Fruit fly (Drosophila melanogaster) whole organism, adult: ENCODE data around the gene gfzf.

ENCODE experiments used
- CG11617 ChIP-seq: fragments of 200-800 bp; sonication (Bioruptor generic); optimal IDR thresholded peaks from 2 replicates; lab custom pipeline; 2017; ENCODE audit warnings: mild to moderate bottlenecking, missing biosample characterization, missing genetic modification reagents, missing genetic modification characterization
- CG12768 ChIP-seq: fragments of 200-800 bp; sonication (Bioruptor generic); optimal IDR thresholded peaks from 2 replicates; lab custom pipeline; 2017; ENCODE audit warnings: missing biosample characterization, missing genetic modification characterization, mild to moderate bottlenecking, moderate library complexity, missing genetic modification reagents
- CG1620 ChIP-seq: fragments of 200-800 bp; sonication (Bioruptor generic); optimal IDR thresholded peaks from 2 replicates; lab custom pipeline; 2016; ENCODE audit warnings: missing biosample characterization, missing genetic modification characterization
- CG33017 ChIP-seq: fragments of 200-800 bp; sonication (Bioruptor generic); optimal IDR thresholded peaks from 2 replicates; lab custom pipeline; 2018; ENCODE audit warnings: missing biosample characterization, mild to moderate bottlenecking, missing genetic modification characterization, moderate library complexity
- CG5204 ChIP-seq: fragments of 200-800 bp; sonication (Bioruptor generic); optimal IDR thresholded peaks from 2 replicates; lab custom pipeline; 2016; ENCODE audit warnings: missing biosample characterization, missing genetic modification characterization
- CG7045 ChIP-seq: fragments of 200-800 bp; sonication (Bioruptor generic); optimal IDR thresholded peaks from 2 replicates; lab custom pipeline; 2017; ENCODE audit warnings: missing biosample characterization, mild to moderate bottlenecking, missing genetic modification characterization
- Clk ChIP-seq: fragments of 200-800 bp; sonication (Bioruptor generic); optimal IDR thresholded peaks from 2 replicates; lab custom pipeline; 2017; ENCODE audit warnings: missing biosample characterization, missing genetic modification characterization
- Mnt ChIP-seq: fragments of 200-800 bp; sonication (Bioruptor generic); optimal IDR thresholded peaks from 2 replicates; lab custom pipeline; 2016; ENCODE audit warnings: missing biosample characterization, mild to moderate bottlenecking, missing genetic modification characterization
- bab1 ChIP-seq: fragments of 200-800 bp; sonication (Bioruptor generic); optimal IDR thresholded peaks from 3 replicates; lab custom pipeline; 2019; ENCODE audit warnings: missing biosample characterization, mild to moderate bottlenecking, missing genetic modification characterization, moderate library complexity
- kay ChIP-seq: fragments of 200-800 bp; sonication (Bioruptor generic); peaks from one replicate; lab custom pipeline; 2016; ENCODE audit warnings: missing biosample characterization, missing genetic modification characterization, borderline replicate concordance
- tj ChIP-seq: fragments of 200-800 bp; sonication (Bioruptor generic); optimal IDR thresholded peaks from 3 replicates; lab custom pipeline; 2017; ENCODE audit warnings: missing biosample characterization, mild to moderate bottlenecking, missing genetic modification characterization, moderate library complexity
- toe ChIP-seq: fragments of 200-800 bp; sonication (Bioruptor generic); optimal IDR thresholded peaks from 2 replicates; lab custom pipeline; 2016; ENCODE audit warnings: missing biosample characterization, missing genetic modification characterization

DNA sequence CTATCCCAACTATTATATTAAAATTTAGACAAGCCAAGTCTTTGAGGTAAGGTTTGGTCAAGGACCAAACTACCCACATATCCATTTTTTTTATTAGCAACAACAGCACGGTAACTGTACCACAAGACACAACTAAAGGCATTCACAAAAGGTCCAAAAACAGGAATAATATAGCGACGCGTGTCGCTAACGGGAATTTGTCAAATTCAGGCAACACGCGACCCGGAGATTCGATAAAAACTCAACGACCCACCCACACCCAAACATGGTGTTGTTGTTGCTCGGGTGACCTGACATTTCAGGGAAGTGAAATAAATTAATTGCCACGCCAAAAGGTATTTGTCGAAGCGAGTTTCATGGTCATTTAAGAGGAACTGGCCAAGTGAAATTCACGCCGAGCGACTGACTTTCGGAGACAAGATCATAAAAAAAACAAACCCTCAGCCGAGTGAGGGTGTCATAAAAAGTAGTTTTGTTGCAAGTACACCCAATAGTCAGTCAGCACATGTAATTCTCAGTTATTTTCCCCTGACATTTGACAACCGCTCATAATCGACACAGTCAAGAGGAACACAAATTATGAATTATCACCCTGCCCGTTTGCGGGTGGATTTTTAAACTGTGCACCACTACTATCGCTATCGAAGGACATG lies 39.4 kb downstream of the gfzf start:
- TF ChIP-seq CG33017 (tag; lab: Kevin White, UChicago): no peak
- TF ChIP-seq CG5204: no peak
- TF ChIP-seq bab1 (GFP tag; lab: Kevin White, UChicago): no peak
- TF ChIP-seq CG1620 (GFP tag; lab: Kevin White, UChicago): no peak
- no peak for TF ChIP-seq Mnt (GFP tag; lab: Kevin White, UChicago)
- no peak for TF ChIP-seq CG7045 (GFP tag; lab: Kevin White, UChicago)
- TF ChIP-seq CG12768 (GFP tag; lab: Kevin White, UChicago): no peak
- TF ChIP-seq kay: no peak
- no peak for TF ChIP-seq CG11617 (GFP tag; lab: Kevin White, UChicago)
- no peak for TF ChIP-seq toe
- TF ChIP-seq Clk (GFP tag; lab: Kevin White, UChicago): no peak
- no peak for TF ChIP-seq tj (GFP tag; lab: Kevin White, UChicago)
